Worm (Caenorhabditis elegans) whole organism, L3 larva: ENCODE results near the gene R160.5.

ENCODE experiments used
- R02D3.7 ChIP-seq: fragments of 150-350 bp; optimal IDR thresholded peaks from 2 replicates; lab custom pipeline; 2014; ENCODE audit warnings: missing biosample characterization, missing genetic modification characterization
- ZK546.5 ChIP-seq: sonication (generic microtip); optimal IDR thresholded peaks from 2 replicates; lab custom pipeline; 2017; ENCODE audit warnings: missing biosample characterization, missing genetic modification characterization
- aly-2 ChIP-seq: fragments of 150-350 bp; optimal IDR thresholded peaks from 2 replicates; lab custom pipeline; 2014; ENCODE audit warnings: missing biosample characterization, missing genetic modification characterization
- ama-1 ChIP-seq: fragments of 150-350 bp; optimal IDR thresholded peaks from 2 replicates; lab custom pipeline; 2018
- ceh-16 ChIP-seq: sonication (generic microtip); optimal IDR thresholded peaks from 2 replicates; lab custom pipeline; 2017; ENCODE audit warnings: missing biosample characterization, missing genetic modification characterization
- ceh-82 ChIP-seq: fragments of 150-350 bp; optimal IDR thresholded peaks from 2 replicates; lab custom pipeline; 2014; ENCODE audit warnings: missing biosample characterization, missing genetic modification characterization
- daf-12 ChIP-seq: fragments of 150-350 bp; optimal IDR thresholded peaks from 2 replicates; lab custom pipeline; 2014; ENCODE audit warnings: missing biosample characterization, missing genetic modification reagents, missing genetic modification characterization
- egl-5 ChIP-seq: fragments of 150-350 bp; optimal IDR thresholded peaks from 2 replicates; lab custom pipeline; 2017; ENCODE audit warnings: missing biosample characterization, missing genetic modification reagents, missing genetic modification characterization, inconsistent platforms
- elt-1 ChIP-seq: fragments of 150-350 bp; optimal IDR thresholded peaks from 2 replicates; lab custom pipeline; 2014; ENCODE audit warnings: missing biosample characterization, missing genetic modification characterization
- elt-3 ChIP-seq, 3 experiments: fragments of 150-350 bp in 1 of 3; sonication (generic microtip) in 2 of 3; optimal IDR thresholded peaks; 2 replicates in 2 of 3; 4 replicates in 1 of 3; lab custom pipeline; 2014 to 2017; ENCODE audit warnings: missing biosample characterization in 3 of 3, missing genetic modification characterization in 3 of 3
- eor-1 ChIP-seq, 2 experiments: fragments of 150-350 bp; optimal IDR thresholded peaks; 2 replicates each; lab custom pipeline; 2014 to 2018; ENCODE audit warnings: missing biosample characterization in 2 of 2, missing genetic modification characterization in 2 of 2
- fkh-10 ChIP-seq: sonication (generic microtip); optimal IDR thresholded peaks from 2 replicates; lab custom pipeline; 2017; ENCODE audit warnings: missing biosample characterization, missing genetic modification reagents, missing genetic modification characterization
- fkh-2 ChIP-seq: fragments of 150-350 bp; optimal IDR thresholded peaks from 2 replicates; lab custom pipeline; 2014; ENCODE audit warnings: missing biosample characterization, missing genetic modification reagents, missing genetic modification characterization
- jun-1 ChIP-seq: fragments of 150-350 bp; optimal IDR thresholded peaks from 2 replicates; lab custom pipeline; 2014; ENCODE audit warnings: missing biosample characterization, missing genetic modification reagents, missing genetic modification characterization
- lin-15B ChIP-seq: fragments of 150-350 bp; optimal IDR thresholded peaks from 2 replicates; lab custom pipeline; 2014; ENCODE audit warnings: missing biosample characterization, missing genetic modification characterization
- lin-39 ChIP-seq: fragments of 150-350 bp; optimal IDR thresholded peaks from 2 replicates; lab custom pipeline; 2018; ENCODE audit warnings: missing biosample characterization, missing genetic modification reagents, missing genetic modification characterization
- mdl-1 ChIP-seq: fragments of 150-350 bp; optimal IDR thresholded peaks from 2 replicates; lab custom pipeline; 2014; ENCODE audit warnings: missing biosample characterization, missing genetic modification characterization
- nfya-1 ChIP-seq: sonication (generic microtip); optimal IDR thresholded peaks from 2 replicates; lab custom pipeline; 2017; ENCODE audit warnings: missing genetic modification characterization, mild to moderate bottlenecking, missing compliant biosample characterization, antibody characterized with exemption, moderate library complexity; ENCODE audit not compliant: insufficient read depth
- nhr-11 ChIP-seq: fragments of 150-350 bp; optimal IDR thresholded peaks from 2 replicates; lab custom pipeline; 2014; ENCODE audit warnings: missing biosample characterization, missing genetic modification characterization
- nhr-12 ChIP-seq: fragments of 150-350 bp; optimal IDR thresholded peaks from 2 replicates; lab custom pipeline; 2014; ENCODE audit warnings: missing biosample characterization, missing genetic modification characterization
- nhr-25 ChIP-seq: sonication (generic microtip); optimal IDR thresholded peaks from 2 replicates; lab custom pipeline; 2017; ENCODE audit warnings: missing biosample characterization, missing genetic modification characterization
- nhr-28 ChIP-seq: fragments of 150-350 bp; optimal IDR thresholded peaks from 2 replicates; lab custom pipeline; 2014; ENCODE audit warnings: missing biosample characterization, missing genetic modification characterization
- nhr-43 ChIP-seq: sonication (generic microtip); optimal IDR thresholded peaks from 2 replicates; lab custom pipeline; 2016; ENCODE audit warnings: mild to moderate bottlenecking, missing genetic modification characterization, missing compliant biosample characterization; ENCODE audit not compliant: poor library complexity, severe bottlenecking
- pha-4 ChIP-seq: fragments of 150-350 bp; optimal IDR thresholded peaks from 2 replicates; lab custom pipeline; 2014; ENCODE audit warnings: missing biosample characterization, missing genetic modification reagents, missing genetic modification characterization
- pqm-1 ChIP-seq: fragments of 150-350 bp; optimal IDR thresholded peaks from 2 replicates; lab custom pipeline; 2017; ENCODE audit warnings: missing biosample characterization, missing genetic modification characterization, inconsistent platforms
- sea-2 ChIP-seq: fragments of 150-350 bp; sonication (generic microtip); optimal IDR thresholded peaks from 4 replicates; lab custom pipeline; 2014; ENCODE audit warnings: missing biosample characterization, missing genetic modification reagents, missing genetic modification characterization
- skn-1 ChIP-seq: fragments of 150-350 bp; optimal IDR thresholded peaks from 2 replicates; lab custom pipeline; 2014; ENCODE audit warnings: missing biosample characterization, missing genetic modification characterization
- snpc-4 ChIP-seq: fragments of 150-350 bp; optimal IDR thresholded peaks from 2 replicates; lab custom pipeline; 2014; ENCODE audit warnings: missing biosample characterization, missing genetic modification characterization
- tbx-2 ChIP-seq: sonication (generic microtip); optimal IDR thresholded peaks from 2 replicates; lab custom pipeline; 2016; ENCODE audit warnings: mild to moderate bottlenecking, missing genetic modification characterization, missing compliant biosample characterization
- unc-39 ChIP-seq: sonication (generic microtip); optimal IDR thresholded peaks from 4 replicates; lab custom pipeline; 2017; ENCODE audit warnings: missing biosample characterization, missing genetic modification characterization
- unc-62 ChIP-seq: fragments of 150-350 bp; sonication (generic microtip); optimal IDR thresholded peaks from 4 replicates; lab custom pipeline; 2014; ENCODE audit warnings: missing biosample characterization, missing genetic modification reagents, missing genetic modification characterization
- zag-1 ChIP-seq: fragments of 150-350 bp; optimal IDR thresholded peaks from 2 replicates; lab custom pipeline; 2014; ENCODE audit warnings: missing biosample characterization, missing genetic modification characterization
- ztf-11 ChIP-seq: fragments of 150-350 bp; optimal IDR thresholded peaks from 2 replicates; lab custom pipeline; 2014; ENCODE audit warnings: missing biosample characterization, missing genetic modification characterization

R160.5 gene

DNA sequence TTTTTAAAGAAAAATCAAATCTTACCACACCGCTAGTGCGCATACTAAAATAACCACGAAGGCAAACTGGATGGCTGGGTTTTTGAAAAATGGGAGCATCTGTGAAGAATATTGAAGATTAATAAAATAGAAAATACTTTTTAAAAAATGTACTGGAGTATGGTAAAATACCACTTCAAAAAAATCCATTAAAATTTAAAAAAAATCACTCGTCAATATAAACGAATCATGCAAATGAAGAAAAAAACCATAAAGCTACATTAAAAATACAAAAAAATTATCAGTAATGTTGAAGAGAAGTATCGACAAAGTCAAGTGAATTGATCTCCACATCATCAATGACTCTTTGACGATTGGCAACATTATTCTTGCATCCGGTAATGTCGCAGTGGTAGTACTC is at the start of gene R160.5:
Gene R160.5 (minus strand): TSS at position 101 of the 400 bp plus-strand sequence.
- TF ChIP-seq ceh-82 (no peak), nfya-1 (no peak), pqm-1 (tag; lab: Kevin White, UChicago) (no peak), elt-1 (tag; lab: Kevin White, UChicago) (no peak)

DNA sequence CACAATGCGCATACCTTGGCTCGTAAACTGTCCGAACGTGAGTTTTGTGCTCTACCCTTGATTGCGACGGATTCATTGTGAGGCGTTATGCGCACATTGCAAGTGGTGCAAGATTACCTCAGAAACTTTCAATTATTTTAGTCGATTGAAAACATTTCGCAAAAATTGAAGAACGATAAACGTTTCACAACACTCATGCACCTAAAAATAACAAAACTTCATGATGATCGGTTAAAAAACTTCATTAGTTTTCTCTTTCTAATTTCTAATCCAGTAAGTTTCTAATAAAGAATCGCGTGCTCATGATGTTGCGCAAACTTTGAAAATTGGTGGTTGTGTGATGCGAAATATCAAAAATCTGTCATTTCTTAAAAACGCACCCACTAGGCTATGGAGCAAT is 48.1 kb upstream of the R160.5 start, which contains the start of gene dop-1:
Gene dop-1 (minus strand): TSS at position 101 of the 400 bp plus-strand sequence.
- no peak for TF ChIP-seq mdl-1 (tag; lab: Kevin White, UChicago)
- no peak for TF ChIP-seq aly-2
- no peak for TF ChIP-seq zag-1 (tag; lab: Kevin White, UChicago)
- no peak for TF ChIP-seq ZK546.5
- no peak for TF ChIP-seq snpc-4
- TF ChIP-seq nhr-28 (tag; lab: Kevin White, UChicago), result no peak
- no peak for TF ChIP-seq fkh-2 (tag; lab: Kevin White, UChicago)
- TF ChIP-seq nfya-1, result no peak
- TF ChIP-seq skn-1 (tag; lab: Kevin White, UChicago), result no peak
- TF ChIP-seq eor-1 (tag; optimal IDR thresholded peaks at IDR 0.05; lab: Kevin White, UChicago), result no peak
- TF ChIP-seq ama-1 (lab: Kevin White, UChicago), result no peak
- no peak for TF ChIP-seq ceh-82
- no peak for TF ChIP-seq tbx-2 (tag; lab: Kevin White, UChicago)
- no peak for TF ChIP-seq egl-5 (tag; lab: Kevin White, UChicago)

DNA sequence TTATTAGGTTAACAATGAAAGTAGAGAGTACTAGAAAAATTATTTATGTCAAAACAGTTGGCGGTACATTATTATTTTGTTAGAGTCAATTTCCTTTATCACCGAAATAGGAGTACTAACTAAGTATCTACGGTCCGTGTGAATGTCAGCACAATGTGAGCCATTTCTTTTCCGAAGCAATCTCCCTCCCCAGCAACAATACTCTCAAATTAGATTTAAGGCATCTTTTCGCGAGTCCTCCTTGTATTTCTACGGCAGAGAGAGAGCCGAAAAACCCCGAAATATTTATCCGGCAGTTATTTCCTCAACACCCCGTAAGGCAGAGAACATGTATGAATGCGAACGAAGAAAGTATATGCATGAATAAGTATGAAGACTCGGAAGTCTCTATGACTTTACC is 44.6 kb upstream of the R160.5 start:
- TF ChIP-seq fkh-10 (peak; percentile 50), R02D3.7 (tag; lab: Kevin White, UChicago) (no peak), elt-1 (tag; lab: Kevin White, UChicago) (no peak), nhr-43 (tag; lab: Kevin White, UChicago) (no peak)

DNA sequence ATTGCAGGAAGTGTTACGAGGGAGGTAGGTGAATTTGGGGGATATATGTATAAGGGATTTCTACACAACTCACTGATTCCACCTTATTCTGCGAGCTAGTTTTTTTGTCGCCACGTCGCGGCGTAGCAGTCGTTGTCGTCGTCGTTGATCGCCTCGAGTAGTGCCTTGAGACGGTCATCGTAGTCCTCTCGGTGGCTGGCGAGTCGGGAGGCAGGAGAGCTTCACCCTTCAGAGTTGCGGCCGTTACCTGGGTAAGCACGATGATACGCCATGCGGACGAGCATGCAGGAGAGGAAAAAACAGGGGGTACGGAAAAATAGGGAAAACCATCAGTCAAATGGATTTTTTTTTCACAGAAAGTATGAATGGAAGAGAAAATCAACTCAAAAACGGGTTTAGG is 42.5 kb upstream of the R160.5 start:
- TF ChIP-seq ceh-16 (tag; lab: Kevin White, UChicago) (no peak), fkh-10 (no peak), nhr-12 (tag; lab: Kevin White, UChicago) (no peak), ztf-11 (no peak), aly-2 (no peak), ceh-82 (no peak), unc-62 (GFP tag; lab: Kevin White, UChicago) (no peak), tbx-2 (tag; lab: Kevin White, UChicago) (no peak), nhr-25 (tag; lab: Kevin White, UChicago) (no peak), mdl-1 (tag; lab: Kevin White, UChicago) (no peak), eor-1 (tag; optimal IDR thresholded peaks at IDR 0.05; lab: Kevin White, UChicago) (no peak), pqm-1 (tag; lab: Kevin White, UChicago) (no peak), sea-2 (GFP tag; lab: Kevin White, UChicago) (no peak), daf-12 (no peak)

DNA sequence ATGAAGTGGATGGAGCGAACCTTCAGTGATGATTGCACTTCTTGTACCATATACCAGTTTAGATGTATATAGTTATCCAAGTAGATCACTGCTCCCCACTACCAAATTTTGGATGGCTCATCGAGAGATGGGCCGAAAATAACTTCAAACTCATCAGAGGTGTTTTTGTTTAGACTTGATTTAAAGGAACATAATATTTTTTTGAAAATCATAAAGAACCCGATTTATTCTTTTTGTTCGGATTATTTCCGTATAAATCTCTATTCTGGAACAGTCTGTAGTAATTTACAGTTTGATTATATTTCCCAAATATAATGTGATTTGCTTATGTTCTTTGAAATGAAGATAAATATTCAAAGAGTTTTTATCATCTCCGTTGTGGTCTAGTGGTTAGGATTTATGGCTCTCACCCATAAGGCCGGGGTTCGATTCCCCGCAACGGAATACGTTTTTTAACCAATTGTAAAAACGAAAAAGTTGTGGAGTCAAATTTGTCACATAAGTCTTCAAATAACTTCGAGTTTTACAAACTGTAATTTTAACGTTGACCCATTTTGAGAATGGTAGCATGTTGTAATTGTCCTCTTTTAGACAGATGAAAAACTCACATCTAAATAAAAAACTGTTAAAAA is 39.7 kb upstream of the R160.5 start:
- TF ChIP-seq skn-1 (tag; lab: Kevin White, UChicago) (no peak), nfya-1 (no peak), unc-39 (tag; lab: Kevin White, UChicago) (no peak), tbx-2 (tag; lab: Kevin White, UChicago) (no peak), fkh-2 (tag; lab: Kevin White, UChicago) (no peak), nhr-28 (tag; lab: Kevin White, UChicago) (no peak), lin-15B (tag; lab: Kevin White, UChicago) (no peak), nhr-25 (tag; lab: Kevin White, UChicago) (no peak), jun-1 (tag; lab: Kevin White, UChicago) (no peak), ama-1 (lab: Kevin White, UChicago) (no peak)

DNA sequence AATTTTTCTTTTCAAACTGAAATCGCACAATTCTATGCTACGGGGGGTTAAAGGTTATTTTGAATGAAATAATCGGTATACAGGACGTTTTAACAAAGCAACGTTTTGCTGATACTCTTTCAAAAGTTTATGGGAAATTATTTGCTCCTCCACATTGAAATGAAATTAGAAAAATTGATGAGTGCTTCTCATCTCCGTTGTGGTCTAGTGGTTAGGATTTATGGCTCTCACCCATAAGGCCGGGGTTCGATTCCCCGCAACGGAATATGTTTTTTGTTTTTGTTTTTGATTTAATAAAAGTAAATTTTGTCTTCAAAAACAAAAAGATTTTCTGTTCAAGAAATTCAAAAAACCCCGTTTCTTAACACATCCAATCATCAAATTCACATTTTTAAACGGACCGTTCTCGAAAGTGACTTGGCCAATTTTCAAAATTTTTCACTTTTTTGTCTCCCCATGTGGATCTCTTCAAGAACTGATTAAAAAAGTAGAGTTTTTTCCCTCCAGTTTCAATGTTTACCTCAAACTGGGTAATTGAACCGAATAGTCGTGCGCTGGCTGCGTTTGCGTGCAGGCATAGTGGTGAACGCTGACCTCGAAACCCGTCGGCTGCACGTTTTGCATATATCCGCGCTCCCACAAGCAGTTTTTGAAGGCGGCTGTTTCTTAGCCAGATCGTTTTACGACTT is 39.1 kb upstream of the R160.5 start:
- TF ChIP-seq fkh-2 (tag; lab: Kevin White, UChicago), result no peak
- no peak for TF ChIP-seq nhr-11 (tag; lab: Kevin White, UChicago)
- TF ChIP-seq elt-3 (tag; optimal IDR thresholded peaks at IDR 0.05; lab: Kevin White, UChicago), result no peak
- TF ChIP-seq aly-2, result no peak
- no peak for TF ChIP-seq lin-39
- TF ChIP-seq pha-4 (tag; lab: Kevin White, UChicago), result no peak
- TF ChIP-seq jun-1 (tag; lab: Kevin White, UChicago), result no peak
- TF ChIP-seq, all 47 proteins: peak for 0
